Worm (Caenorhabditis elegans): ENCODE measurements around the gene C16C8.20.

ce11 chrII:3461586-3461985 lies 14.8 kb downstream of the C16C8.20 start, which contains the start of gene C16C8.8:
- TF ChIP-seq him-1 (tag; optimal IDR thresholded peaks at IDR 0.05) (no peak), W03F9.2 (tag; optimal IDR thresholded peaks at IDR 0.05) (no peak)

Measured in whole organism, L4/young adult.